Fruit fly (Drosophila melanogaster) whole organism, embryonic: ENCODE measurements around the gene Reck.

Experiments used
- Antp ChIP-seq: fragments of 200-800 bp; sonication (Bioruptor generic); optimal IDR thresholded peaks from 3 replicates; lab custom pipeline; 2016; ENCODE audit warnings: missing biosample characterization, missing genetic modification characterization
- B-H2 ChIP-seq: fragments of 200-800 bp; sonication (Bioruptor generic); optimal IDR thresholded peaks from 2 replicates; lab custom pipeline; 2018; ENCODE audit warnings: missing biosample characterization, mild to moderate bottlenecking, missing genetic modification characterization
- CG10431 ChIP-seq: fragments of 200-800 bp; sonication (Bioruptor generic); optimal IDR thresholded peaks from 3 replicates; lab custom pipeline; 2018; ENCODE audit warnings: missing biosample characterization, mild to moderate bottlenecking, missing genetic modification characterization
- CG10979 ChIP-seq: fragments of 200-800 bp; sonication (Bioruptor generic); optimal IDR thresholded peaks from 2 replicates; lab custom pipeline; 2018; ENCODE audit warnings: missing biosample characterization, mild to moderate bottlenecking, missing genetic modification characterization, moderate library complexity
- CG12104 ChIP-seq: fragments of 200-800 bp; sonication (Bioruptor generic); optimal IDR thresholded peaks from 3 replicates; lab custom pipeline; 2016; ENCODE audit warnings: missing biosample characterization, missing genetic modification characterization
- CG12236 ChIP-seq: fragments of 200-800 bp; sonication (Bioruptor generic); optimal IDR thresholded peaks from 2 replicates; lab custom pipeline; 2016; ENCODE audit warnings: missing biosample characterization, missing genetic modification characterization
- CG12769 ChIP-seq: fragments of 200-800 bp; sonication (Bioruptor generic); optimal IDR thresholded peaks from 2 replicates; lab custom pipeline; 2019; ENCODE audit warnings: missing biosample characterization, mild to moderate bottlenecking, missing genetic modification characterization, moderate library complexity
- CG14014 ChIP-seq: fragments of 200-800 bp; sonication (Bioruptor generic); IDR thresholded peaks from 2 replicates; pipeline ENCODE4 v1.3.6; 2022; ENCODE audit warnings: missing biosample characterization, missing genetic modification characterization
- CG18619 ChIP-seq: fragments of 200-800 bp; sonication (Bioruptor generic); optimal IDR thresholded peaks from 3 replicates; lab custom pipeline; 2017; ENCODE audit warnings: missing biosample characterization, mild to moderate bottlenecking, missing genetic modification characterization
- CG2199 ChIP-seq: fragments of 200-800 bp; sonication (Bioruptor generic); IDR thresholded peaks from 3 replicates; pipeline ENCODE4 v1.3.6; 2022; ENCODE audit warnings: missing biosample characterization, missing genetic modification characterization
- CG30431 ChIP-seq: fragments of 200-800 bp; sonication (Bioruptor generic); optimal IDR thresholded peaks from 2 replicates; lab custom pipeline; 2017; ENCODE audit warnings: missing biosample characterization, missing genetic modification characterization
- CG31224 ChIP-seq: fragments of 200-800 bp; sonication (Bioruptor generic); IDR thresholded peaks from 2 replicates; pipeline ENCODE4 v1.3.6; 2022; ENCODE audit warnings: missing biosample characterization, missing genetic modification characterization
- CG3163 ChIP-seq: fragments of 200-800 bp; sonication (Bioruptor generic); optimal IDR thresholded peaks from 3 replicates; lab custom pipeline; 2016; ENCODE audit warnings: missing biosample characterization, missing genetic modification characterization
- CG33557 ChIP-seq: fragments of 200-800 bp; sonication (Bioruptor generic); optimal IDR thresholded peaks from 2 replicates; lab custom pipeline; 2019; ENCODE audit warnings: missing biosample characterization, mild to moderate bottlenecking, missing genetic modification characterization, moderate library complexity
- CG4424 ChIP-seq: fragments of 200-800 bp; sonication (Bioruptor generic); optimal IDR thresholded peaks from 3 replicates; lab custom pipeline; 2016; ENCODE audit warnings: missing biosample characterization, missing genetic modification characterization
- CG7556 ChIP-seq: fragments of 200-800 bp; sonication (Bioruptor generic); optimal IDR thresholded peaks from 2 replicates; lab custom pipeline; 2017; ENCODE audit warnings: missing biosample characterization, mild to moderate bottlenecking, missing genetic modification characterization
- CG8290 ChIP-seq, 3 experiments: fragments of 200-800 bp; sonication (Bioruptor generic); optimal IDR thresholded peaks; 2 replicates each; lab custom pipeline; 2016 to 2019; ENCODE audit warnings: missing biosample characterization in 3 of 3, missing genetic modification characterization in 3 of 3, mild to moderate bottlenecking in 2 of 3, moderate library complexity in 1 of 3
- ERR ChIP-seq: fragments of 200-800 bp; sonication (Bioruptor generic); optimal IDR thresholded peaks from 2 replicates; lab custom pipeline; 2016; ENCODE audit warnings: missing biosample characterization, missing genetic modification characterization
- Elba2 ChIP-seq: fragments of 200-800 bp; sonication (Bioruptor generic); optimal IDR thresholded peaks from 3 replicates; lab custom pipeline; 2016; ENCODE audit warnings: missing biosample characterization, missing genetic modification characterization
- Hand ChIP-seq: fragments of 200-800 bp; sonication (Bioruptor generic); optimal IDR thresholded peaks from 2 replicates; lab custom pipeline; 2017; ENCODE audit warnings: mild to moderate bottlenecking, missing biosample characterization, missing genetic modification reagents, missing genetic modification characterization
- NC2β ChIP-seq: fragments of 200-800 bp; sonication (Bioruptor generic); optimal IDR thresholded peaks from 2 replicates; lab custom pipeline; 2016; ENCODE audit warnings: missing biosample characterization, missing genetic modification characterization
- Neu2 ChIP-seq: fragments of 200-800 bp; sonication (Bioruptor generic); optimal IDR thresholded peaks from 3 replicates; lab custom pipeline; 2016; ENCODE audit warnings: missing biosample characterization, missing genetic modification characterization, borderline replicate concordance
- Nf-YB ChIP-seq: fragments of 200-800 bp; sonication (Bioruptor generic); optimal IDR thresholded peaks from 3 replicates; lab custom pipeline; 2019; ENCODE audit warnings: missing biosample characterization, mild to moderate bottlenecking, missing genetic modification characterization, moderate library complexity
- Nf-YC ChIP-seq: fragments of 200-800 bp; optimal IDR thresholded peaks from 3 replicates; lab custom pipeline; 2019; ENCODE audit warnings: missing biosample characterization, mild to moderate bottlenecking, missing genetic modification characterization, moderate library complexity
- Opbp ChIP-seq: fragments of 200-800 bp; sonication (Bioruptor generic); IDR thresholded peaks from 3 replicates; pipeline ENCODE4 v1.3.6; 2022; ENCODE audit warnings: missing biosample characterization, missing genetic modification characterization; ENCODE audit not compliant: partially characterized antibody
- Poxn ChIP-seq: fragments of 200-800 bp; sonication (Bioruptor generic); IDR thresholded peaks from 2 replicates; pipeline ENCODE4 v1.3.6; 2022; ENCODE audit warnings: missing biosample characterization, missing genetic modification characterization
- Stat92E ChIP-seq, 3 experiments: fragments of >200 bp in 2 of 3; fragments of 200-800 bp in 1 of 3; sonication (Bioruptor generic) in 1 of 3; optimal IDR thresholded peaks; 2 replicates each; lab custom pipeline; 2017 to 2019; ENCODE audit warnings: missing biosample characterization in 3 of 3, missing genetic modification characterization in 3 of 3, mild to moderate bottlenecking in 1 of 3, moderate library complexity in 1 of 3
- Vsx1 ChIP-seq: fragments of 200-800 bp; sonication (Bioruptor generic); optimal IDR thresholded peaks from 2 replicates; lab custom pipeline; 2017; ENCODE audit warnings: missing biosample characterization, mild to moderate bottlenecking, missing genetic modification characterization, missing genetic modification reagents
- bowl ChIP-seq: fragments of 200-800 bp; sonication (Bioruptor generic); IDR thresholded peaks from 2 replicates; pipeline ENCODE4 v1.3.6; 2022; ENCODE audit warnings: missing biosample characterization, missing genetic modification characterization
- bsh ChIP-seq, 2 experiments: fragments of 200-800 bp; sonication (Bioruptor generic); optimal IDR thresholded peaks; 2 replicates each; lab custom pipeline; 2017 to 2018; ENCODE audit warnings: mild to moderate bottlenecking in 2 of 2, missing biosample characterization in 2 of 2, missing genetic modification characterization in 2 of 2, moderate library complexity in 1 of 2
- btn ChIP-seq: fragments of 200-800 bp; sonication (Bioruptor generic); optimal IDR thresholded peaks from 2 replicates; lab custom pipeline; 2016; ENCODE audit warnings: missing biosample characterization, missing genetic modification characterization
- cad ChIP-seq: fragments of >200 bp; optimal IDR thresholded peaks from 2 replicates; lab custom pipeline; 2017; ENCODE audit warnings: missing biosample characterization, missing genetic modification characterization
- ems ChIP-seq: fragments of 200-800 bp; sonication (Bioruptor generic); optimal IDR thresholded peaks from 3 replicates; lab custom pipeline; 2016; ENCODE audit warnings: missing biosample characterization, missing genetic modification characterization
- fd102C ChIP-seq: fragments of 200-800 bp; sonication (Bioruptor generic); optimal IDR thresholded peaks from 2 replicates; lab custom pipeline; 2018; ENCODE audit warnings: missing biosample characterization, mild to moderate bottlenecking, missing genetic modification characterization, moderate library complexity
- gcm ChIP-seq: fragments of 200-800 bp; sonication (Bioruptor generic); optimal IDR thresholded peaks from 2 replicates; lab custom pipeline; 2019; ENCODE audit warnings: missing biosample characterization, mild to moderate bottlenecking, missing genetic modification characterization, moderate library complexity
- her ChIP-seq: fragments of 200-800 bp; sonication (Bioruptor generic); optimal IDR thresholded peaks from 2 replicates; lab custom pipeline; 2016; ENCODE audit warnings: missing biosample characterization, missing genetic modification characterization
- kah ChIP-seq: fragments of 200-800 bp; sonication (Bioruptor generic); optimal IDR thresholded peaks from 2 replicates; lab custom pipeline; 2018; ENCODE audit warnings: missing biosample characterization, mild to moderate bottlenecking, missing genetic modification characterization
- lbe ChIP-seq: fragments of 200-800 bp; sonication (Bioruptor generic); optimal IDR thresholded peaks from 2 replicates; lab custom pipeline; 2016; ENCODE audit warnings: missing biosample characterization, mild to moderate bottlenecking, missing genetic modification characterization
- nom ChIP-seq: fragments of 200-800 bp; sonication (Bioruptor generic); optimal IDR thresholded peaks from 2 replicates; lab custom pipeline; 2017; ENCODE audit warnings: missing biosample characterization, missing genetic modification characterization, mild to moderate bottlenecking, moderate library complexity, missing genetic modification reagents
- p53 ChIP-seq: fragments of 200-800 bp; sonication (Bioruptor generic); optimal IDR thresholded peaks from 2 replicates; lab custom pipeline; 2016; ENCODE audit warnings: missing biosample characterization, missing genetic modification characterization
- prd ChIP-seq, 3 experiments: fragments of >200 bp in 2 of 3; fragments of 200-800 bp in 1 of 3; sonication (Bioruptor generic) in 1 of 3; optimal IDR thresholded peaks in 2 of 3; IDR thresholded peaks in 1 of 3; 2 replicates in 2 of 3; 3 replicates in 1 of 3; pipeline versions ENCODE4 v1.3.6 to Lab custom; 2017 to 2022; ENCODE audit warnings: missing biosample characterization in 1 of 3, missing genetic modification characterization in 1 of 3
- pros ChIP-seq: fragments of 200-800 bp; sonication (Bioruptor generic); optimal IDR thresholded peaks from 3 replicates; lab custom pipeline; 2019; ENCODE audit warnings: missing biosample characterization, mild to moderate bottlenecking, missing genetic modification characterization, moderate library complexity
- rib ChIP-seq: fragments of 200-800 bp; sonication (Bioruptor generic); IDR thresholded peaks from 2 replicates; pipeline ENCODE4 v1.3.6; 2022; ENCODE audit warnings: missing biosample characterization, missing genetic modification characterization
- sens-2 ChIP-seq: fragments of 200-800 bp; sonication (Bioruptor generic); IDR thresholded peaks from 2 replicates; pipeline ENCODE4 v1.3.6; 2022; ENCODE audit warnings: missing biosample characterization, missing genetic modification characterization
- slp2 ChIP-seq: fragments of 200-800 bp; sonication (Bioruptor generic); optimal IDR thresholded peaks from 2 replicates; lab custom pipeline; 2016; ENCODE audit warnings: missing biosample characterization, missing genetic modification characterization
- so ChIP-seq: fragments of 200-800 bp; sonication (Bioruptor generic); IDR thresholded peaks from 3 replicates; pipeline ENCODE4 v1.3.6; 2022; ENCODE audit warnings: missing biosample characterization, missing genetic modification characterization
- sob ChIP-seq: fragments of 200-800 bp; sonication (Bioruptor generic); IDR thresholded peaks from 2 replicates; pipeline ENCODE4 v1.3.6; 2022; ENCODE audit warnings: missing biosample characterization, missing genetic modification characterization
- vfl ChIP-seq: fragments of 200-800 bp; sonication (Bioruptor generic); optimal IDR thresholded peaks from 2 replicates; lab custom pipeline; 2016; ENCODE audit warnings: missing biosample characterization, missing genetic modification characterization
- yki ChIP-seq: fragments of >200 bp; optimal IDR thresholded peaks from 3 replicates; lab custom pipeline; 2018
- zen ChIP-seq: fragments of 200-800 bp; sonication (Bioruptor generic); optimal IDR thresholded peaks from 3 replicates; lab custom pipeline; 2018; ENCODE audit warnings: missing biosample characterization, mild to moderate bottlenecking, missing genetic modification characterization, moderate library complexity

Gene Reck

DNA sequence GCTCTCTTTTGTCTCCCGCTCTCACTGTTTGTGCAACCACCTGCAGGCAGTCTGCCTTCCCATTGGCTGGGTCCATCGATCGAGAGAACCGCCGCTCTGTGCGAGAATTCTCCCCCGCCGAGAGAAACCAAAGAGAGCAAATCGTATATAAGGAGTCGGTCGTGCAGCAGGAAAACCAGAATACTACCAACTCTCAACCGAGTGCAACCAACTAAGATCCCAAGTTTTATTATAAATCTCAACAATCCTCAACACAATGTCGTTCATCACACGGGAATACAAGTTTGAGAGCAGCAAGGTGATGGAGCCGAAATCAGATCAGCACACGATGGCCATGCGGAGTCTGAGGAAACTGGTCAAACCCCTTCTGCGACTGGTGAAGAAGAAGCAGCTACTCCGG, 44.7 kb downstream of the Reck start, which contains the start of gene Tom (continued):
- TF ChIP-seq slp2 (GFP tag; lab: Kevin White, UChicago) (no peak), sens-2 (no peak), Vsx1 (GFP tag; lab: Kevin White, UChicago) (no peak), Nf-YB (peak; percentile 96), vfl (GFP tag; lab: Kevin White, UChicago) (no peak), Opbp (0 out of 3 replicates have a peak, but pooled peaks have one; percentile 19), CG12236 (GFP tag; lab: Kevin White, UChicago) (no peak), Neu2 (GFP tag; lab: Kevin White, UChicago) (peak; percentile 35), so (GFP tag; lab: Robert Waterston, UW) (no peak), Stat92E (GFP tag; optimal IDR thresholded peaks at IDR 0.05; lab: Kevin White, UChicago) (peak in 1 of 3 experiments; percentile 1), ems (GFP tag; lab: Kevin White, UChicago) (peak; percentile 23), ERR (GFP tag; lab: Kevin White, UChicago) (no peak), Nf-YC (tag; lab: Kevin White, UChicago) (peak; percentile 93), Elba2 (GFP tag; lab: Kevin White, UChicago) (peak; percentile 50), CG33557 (GFP tag; lab: Kevin White, UChicago) (no peak), her (GFP tag; lab: Kevin White, UChicago) (no peak), zen (tag; lab: Kevin White, UChicago) (peak; percentile 6), gcm (GFP tag; lab: Kevin White, UChicago) (no peak), CG14014 (GFP tag; lab: Robert Waterston, UW) (no peak), CG18619 (GFP tag; lab: Kevin White, UChicago) (no peak), btn (GFP tag; lab: Kevin White, UChicago) (no peak), bsh (GFP tag; optimal IDR thresholded peaks at IDR 0.05; lab: Kevin White, UChicago) (no peak), nom (GFP tag; lab: Kevin White, UChicago) (peak; percentile 32), fd102C (GFP tag; lab: Kevin White, UChicago) (peak; percentile 50), NC2β (GFP tag; lab: Kevin White, UChicago) (peak; percentile 49), prd (optimal IDR thresholded peaks at IDR 0.05; lab: Kevin White, UChicago) (no peak), prd (GFP tag; IDR thresholded peaks at IDR 0.05; lab: Robert Waterston, UW) (peak; percentile 11; the same call in 1 of the 3 replicates), CG2199 (GFP tag; lab: Robert Waterston, UW) (peak; percentile 59; the same call in 1 of the 3 replicates), CG10431 (GFP tag; lab: Kevin White, UChicago) (no peak), CG30431 (GFP tag; lab: Kevin White, UChicago) (no peak), kah (GFP tag; lab: Kevin White, UChicago) (peak; percentile 99), lbe (GFP tag; lab: Kevin White, UChicago) (peak; percentile 10), sob (GFP tag; lab: Robert Waterston, UW) (no peak), CG8290 (GFP tag; optimal IDR thresholded peaks at IDR 0.05; lab: Kevin White, UChicago) (no peak), CG8290 (tag; optimal IDR thresholded peaks at IDR 0.05; lab: Kevin White, UChicago) (peak in 1 of 2 experiments; percentile 6), CG7556 (no peak), yki (lab: Kevin White, UChicago) (peak; percentile 93), CG10979 (tag; lab: Kevin White, UChicago) (no peak), CG3163 (peak; percentile 10), CG4424 (GFP tag; lab: Kevin White, UChicago) (no peak), pros (GFP tag; lab: Kevin White, UChicago) (peak; percentile 71), bowl (GFP tag; lab: Robert Waterston, UW) (no peak), CG12104 (GFP tag; lab: Kevin White, UChicago) (no peak), p53 (GFP tag; lab: Kevin White, UChicago) (peak; percentile 83), CG31224 (GFP tag; lab: Robert Waterston, UW) (no peak), CG12769 (tag; lab: Kevin White, UChicago) (no peak), Hand (no peak), cad (GFP tag; lab: Kevin White, UChicago) (peak; percentile 22), Poxn (GFP tag; lab: Robert Waterston, UW) (no peak), B-H2 (no peak), Antp (GFP tag; lab: Kevin White, UChicago) (peak; percentile 4), rib (0 out of 2 replicates have a peak, but pooled peaks have one; percentile 44)
